Worm (Caenorhabditis elegans) whole organism, L2 larva: ENCODE data around the gene C27H6.8.

ENCODE experiments used
- F13H6.1 ChIP-seq: sonication (generic microtip); optimal IDR thresholded peaks from 2 replicates; lab custom pipeline; 2016; ENCODE audit warnings: missing genetic modification characterization, missing compliant biosample characterization
- blmp-1 ChIP-seq: sonication (generic microtip); optimal IDR thresholded peaks from 2 replicates; lab custom pipeline; 2017; ENCODE audit warnings: missing genetic modification characterization, mild to moderate bottlenecking, missing compliant biosample characterization, antibody characterized with exemption, moderate library complexity; ENCODE audit not compliant: insufficient read depth
- ceh-82 ChIP-seq: fragments of 150-350 bp; optimal IDR thresholded peaks from 2 replicates; lab custom pipeline; 2014; ENCODE audit warnings: missing biosample characterization, missing genetic modification characterization
- egl-27 ChIP-seq: sonication (generic microtip); optimal IDR thresholded peaks from 3 replicates; lab custom pipeline; 2017; ENCODE audit warnings: missing biosample characterization, missing genetic modification reagents, missing genetic modification characterization
- gmeb-1 ChIP-seq: fragments of 150-350 bp; optimal IDR thresholded peaks from 2 replicates; lab custom pipeline; 2014; ENCODE audit warnings: missing biosample characterization, missing genetic modification characterization
- nhr-237 ChIP-seq: fragments of 150-350 bp; optimal IDR thresholded peaks from 2 replicates; lab custom pipeline; 2014; ENCODE audit warnings: missing biosample characterization, missing genetic modification characterization
- peb-1 ChIP-seq: fragments of 150-350 bp; optimal IDR thresholded peaks from 2 replicates; lab custom pipeline; 2014; ENCODE audit warnings: missing biosample characterization, missing genetic modification characterization
- skn-1 ChIP-seq: sonication (generic microtip); optimal IDR thresholded peaks from 2 replicates; lab custom pipeline; 2017; ENCODE audit warnings: missing biosample characterization, missing genetic modification characterization
- ztf-1 ChIP-seq: fragments of 200-800 bp; sonication (Bioruptor generic); conservative IDR thresholded peaks from 2 replicates; pipeline ENCODE4 v1.3.6; 2022; ENCODE audit warnings: missing genetic modification characterization, missing compliant biosample characterization
- ztf-11 ChIP-seq: sonication (generic microtip); optimal IDR thresholded peaks from 2 replicates; lab custom pipeline; 2017; ENCODE audit warnings: missing biosample characterization, missing genetic modification characterization

- TF ChIP-seq skn-1 = no peak
- TF ChIP-seq nhr-237 = no peak
- no peak for TF ChIP-seq ceh-82 (tag; lab: Kevin White, UChicago)
- TF ChIP-seq ztf-11 (tag; lab: Kevin White, UChicago) = no peak
- TF ChIP-seq ztf-1 (GFP tag; lab: Robert Waterston, UW) = no peak
- TF ChIP-seq gmeb-1 = no peak
- TF ChIP-seq egl-27 = no peak
- peak; percentile 3 for TF ChIP-seq F13H6.1 (tag; lab: Kevin White, UChicago)
- TF ChIP-seq peb-1 = no peak
- no peak for TF ChIP-seq blmp-1 (tag; lab: Kevin White, UChicago)
Measured at ce11 chrV:9984821-9985220, 2.8 kb downstream of the C27H6.8 start.
